Worm (Caenorhabditis elegans) whole organism, young adult: ENCODE results near the gene bet-2.

Experiments used
- B0019.2 ChIP-seq: fragments of 200-800 bp; sonication (Bioruptor generic); conservative IDR thresholded peaks from 2 replicates; pipeline ENCODE4 v1.3.6; 2022; ENCODE audit warnings: missing genetic modification reagents, missing genetic modification characterization, missing compliant biosample characterization
- F57A8.1 ChIP-seq: fragments of 200-800 bp; sonication (Bioruptor generic); optimal IDR thresholded peaks from 2 replicates; lab custom pipeline; 2018; ENCODE audit warnings: mild to moderate bottlenecking, missing genetic modification characterization, moderate library complexity, missing compliant biosample characterization
- F57C9.4 ChIP-seq: sonication (generic microtip); optimal IDR thresholded peaks from 2 replicates; lab custom pipeline; 2017; ENCODE audit warnings: mild to moderate bottlenecking, missing genetic modification characterization, missing compliant biosample characterization
- K11D2.4 ChIP-seq: fragments of 200-800 bp; sonication (Bioruptor generic); IDR thresholded peaks from 2 replicates; pipeline ENCODE4 v1.3.6; 2022; ENCODE audit warnings: missing genetic modification reagents, missing genetic modification characterization, missing compliant biosample characterization
- K12H6.12 ChIP-seq: fragments of 200-800 bp; sonication (Bioruptor generic); optimal IDR thresholded peaks from 2 replicates; lab custom pipeline; 2018; ENCODE audit warnings: mild to moderate bottlenecking, missing genetic modification characterization, missing compliant biosample characterization
- Y53F4B.3 ChIP-seq: fragments of 200-800 bp; sonication (Bioruptor generic); IDR thresholded peaks from 2 replicates; pipeline ENCODE4 v1.3.6; 2022; ENCODE audit warnings: missing genetic modification reagents, missing genetic modification characterization, missing compliant biosample characterization
- Y67H2A.10 ChIP-seq: fragments of 200-800 bp; sonication (Bioruptor generic); conservative IDR thresholded peaks from 2 replicates; pipeline ENCODE4 v1.3.6; 2022; ENCODE audit warnings: missing genetic modification reagents, missing genetic modification characterization, missing compliant biosample characterization
- Y95B8A.8 ChIP-seq: fragments of 200-800 bp; sonication (Bioruptor generic); IDR thresholded peaks from 2 replicates; pipeline ENCODE4 v1.3.6; 2022; ENCODE audit warnings: missing genetic modification reagents, missing genetic modification characterization, missing compliant biosample characterization
- ZK185.1 ChIP-seq: sonication (generic microtip); optimal IDR thresholded peaks from 2 replicates; lab custom pipeline; 2016; ENCODE audit warnings: mild to moderate bottlenecking, missing genetic modification characterization, missing compliant biosample characterization; ENCODE audit not compliant: poor library complexity, severe bottlenecking
- aptf-2 ChIP-seq: fragments of 200-800 bp; sonication (Bioruptor generic); conservative IDR thresholded peaks from 2 replicates; pipeline ENCODE4 v1.3.6; 2022; ENCODE audit warnings: missing genetic modification reagents, missing genetic modification characterization, missing compliant biosample characterization
- ceh-27 ChIP-seq: fragments of 200-800 bp; sonication (Bioruptor generic); optimal IDR thresholded peaks from 2 replicates; lab custom pipeline; 2018; ENCODE audit warnings: mild to moderate bottlenecking, missing genetic modification characterization, moderate library complexity, missing compliant biosample characterization
- chd-7 ChIP-seq: sonication (generic microtip); optimal IDR thresholded peaks from 2 replicates; lab custom pipeline; 2016; ENCODE audit warnings: mild to moderate bottlenecking, missing genetic modification characterization, moderate library complexity, missing compliant biosample characterization
- die-1 ChIP-seq: sonication (generic microtip); optimal IDR thresholded peaks from 2 replicates; lab custom pipeline; 2016; ENCODE audit warnings: missing genotype, mild to moderate bottlenecking, missing genetic modification characterization, missing compliant biosample characterization
- dox-1 ChIP-seq: fragments of 200-800 bp; sonication (Bioruptor generic); IDR thresholded peaks from 2 replicates; pipeline ENCODE4 v1.3.6; 2022; ENCODE audit warnings: missing genetic modification reagents, missing genetic modification characterization, missing compliant biosample characterization
- dpff-1 ChIP-seq: sonication (generic microtip); optimal IDR thresholded peaks from 2 replicates; lab custom pipeline; 2017; ENCODE audit warnings: mild to moderate bottlenecking, missing genetic modification characterization, missing compliant biosample characterization
- dpl-1 ChIP-seq: fragments of 150-350 bp; optimal IDR thresholded peaks from 2 replicates; lab custom pipeline; 2014; ENCODE audit warnings: missing biosample characterization, missing genetic modification reagents, missing genetic modification characterization
- egl-44 ChIP-seq: fragments of 200-800 bp; sonication (Bioruptor generic); IDR thresholded peaks from 2 replicates; pipeline ENCODE4 v1.3.6; 2022; ENCODE audit warnings: missing genetic modification reagents, missing genetic modification characterization, missing compliant biosample characterization
- ekl-4 ChIP-seq: fragments of 200-800 bp; sonication (Bioruptor generic); IDR thresholded peaks from 2 replicates; pipeline ENCODE4 v1.3.6; 2022; ENCODE audit warnings: missing genetic modification reagents, missing genetic modification characterization, missing compliant biosample characterization
- fkh-3 ChIP-seq: sonication (generic microtip); optimal IDR thresholded peaks from 2 replicates; lab custom pipeline; 2016; ENCODE audit warnings: mild to moderate bottlenecking, missing genetic modification characterization, missing compliant biosample characterization
- hmg-1.2 ChIP-seq: fragments of 200-800 bp; sonication (Bioruptor generic); IDR thresholded peaks from 2 replicates; pipeline ENCODE4 v1.3.6; 2022; ENCODE audit warnings: missing genetic modification reagents, missing genetic modification characterization, missing compliant biosample characterization
- let-526 ChIP-seq: fragments of 200-800 bp; sonication (Bioruptor generic); IDR thresholded peaks from 2 replicates; pipeline ENCODE4 v1.3.6; 2022; ENCODE audit warnings: missing genetic modification reagents, missing genetic modification characterization, missing compliant biosample characterization
- lin-26 ChIP-seq: fragments of 200-800 bp; sonication (Bioruptor generic); IDR thresholded peaks from 2 replicates; pipeline ENCODE4 v1.3.6; 2022; ENCODE audit warnings: missing genetic modification reagents, missing genetic modification characterization, missing compliant biosample characterization
- lin-35 ChIP-seq, 3 experiments: fragments of 150-350 bp in 2 of 3; sonication (generic microtip) in 1 of 3; optimal IDR thresholded peaks; 2 replicates each; lab custom pipeline; 2014 to 2018; ENCODE audit warnings: missing biosample characterization in 3 of 3, missing genetic modification characterization in 3 of 3, missing genetic modification reagents in 3 of 3
- lir-1 ChIP-seq: fragments of 200-800 bp; sonication (Bioruptor generic); conservative IDR thresholded peaks from 2 replicates; pipeline ENCODE4 v1.3.6; 2022; ENCODE audit warnings: missing genetic modification reagents, missing genetic modification characterization, missing compliant biosample characterization
- madf-10 ChIP-seq: sonication (generic microtip); optimal IDR thresholded peaks from 2 replicates; lab custom pipeline; 2016; ENCODE audit warnings: mild to moderate bottlenecking, missing genetic modification characterization, missing compliant biosample characterization
- madf-3 ChIP-seq: fragments of 200-800 bp; sonication (Bioruptor generic); IDR thresholded peaks from 2 replicates; pipeline ENCODE4 v1.3.6; 2022; ENCODE audit warnings: missing genetic modification reagents, missing genetic modification characterization, missing compliant biosample characterization
- nhr-179 ChIP-seq: sonication (generic microtip); optimal IDR thresholded peaks from 2 replicates; lab custom pipeline; 2016; ENCODE audit warnings: mild to moderate bottlenecking, missing genetic modification characterization, missing compliant biosample characterization
- nhr-80 ChIP-seq: sonication (generic microtip); optimal IDR thresholded peaks from 2 replicates; lab custom pipeline; 2016; ENCODE audit warnings: missing genetic modification characterization, missing compliant biosample characterization
- pbrm-1 ChIP-seq: fragments of 200-800 bp; sonication (Bioruptor generic); IDR thresholded peaks from 2 replicates; pipeline ENCODE4 v1.3.6; 2022; ENCODE audit warnings: missing genetic modification reagents, missing genetic modification characterization, missing compliant biosample characterization
- rec-8 ChIP-seq, 2 experiments: sonication (generic microtip); optimal IDR thresholded peaks; 2 replicates each; lab custom pipeline; 2016; ENCODE audit warnings: mild to moderate bottlenecking in 2 of 2, missing genetic modification characterization in 2 of 2, missing genetic modification reagents in 2 of 2, missing genotype in 2 of 2, missing biosample characterization in 1 of 2, missing compliant biosample characterization in 1 of 2, moderate library complexity in 1 of 2
- repo-1 ChIP-seq: sonication (generic microtip); optimal IDR thresholded peaks from 2 replicates; lab custom pipeline; 2017; ENCODE audit warnings: mild to moderate bottlenecking, missing genetic modification characterization, missing compliant biosample characterization
- sdz-38 ChIP-seq: sonication (generic microtip); optimal IDR thresholded peaks from 2 replicates; lab custom pipeline; 2016; ENCODE audit warnings: missing genotype, missing genetic modification characterization, missing compliant biosample characterization
- snpc-1.1 ChIP-seq: sonication (generic microtip); optimal IDR thresholded peaks from 2 replicates; lab custom pipeline; 2017; ENCODE audit warnings: missing genetic modification characterization, mild to moderate bottlenecking, missing compliant biosample characterization, antibody characterized with exemption, moderate library complexity, missing genotype, missing genetic modification reagents; ENCODE audit not compliant: insufficient read depth
- snpc-3.4 ChIP-seq: sonication (generic microtip); optimal IDR thresholded peaks from 2 replicates; lab custom pipeline; 2017; ENCODE audit warnings: missing genetic modification characterization, mild to moderate bottlenecking, missing compliant biosample characterization, antibody characterized with exemption, moderate library complexity, missing genotype, missing genetic modification reagents
- snpc-4 ChIP-seq, 5 experiments: fragments of 150-350 bp in 1 of 5; sonication (generic microtip) in 4 of 5; optimal IDR thresholded peaks; 2 replicates each; lab custom pipeline; 2014 to 2018; ENCODE audit warnings: missing genetic modification characterization in 5 of 5, missing biosample characterization in 3 of 5, antibody characterized with exemption in 2 of 5, mild to moderate bottlenecking in 2 of 5, missing compliant biosample characterization in 2 of 5, missing genotype in 2 of 5, moderate library complexity in 2 of 5, missing genetic modification reagents in 1 of 5
- somi-1 ChIP-seq: fragments of 200-800 bp; sonication (Bioruptor generic); optimal IDR thresholded peaks from 2 replicates; lab custom pipeline; 2018; ENCODE audit warnings: mild to moderate bottlenecking, missing genetic modification characterization, missing compliant biosample characterization
- sptf-2 ChIP-seq: fragments of 200-800 bp; sonication (Bioruptor generic); optimal IDR thresholded peaks from 2 replicates; lab custom pipeline; 2018; ENCODE audit warnings: mild to moderate bottlenecking, missing genetic modification characterization, missing compliant biosample characterization
- tlf-1 ChIP-seq: fragments of 200-800 bp; sonication (Bioruptor generic); optimal IDR thresholded peaks from 2 replicates; lab custom pipeline; 2018; ENCODE audit warnings: mild to moderate bottlenecking, missing genetic modification characterization, missing compliant biosample characterization
- unc-62 ChIP-seq: fragments of 150-350 bp; optimal IDR thresholded peaks from 2 replicates; lab custom pipeline; 2014; ENCODE audit warnings: missing biosample characterization, missing genetic modification reagents, missing genetic modification characterization
- zfh-2 ChIP-seq: fragments of 200-800 bp; sonication (Bioruptor generic); conservative IDR thresholded peaks from 2 replicates; pipeline ENCODE4 v1.3.6; 2022; ENCODE audit warnings: missing genetic modification reagents, missing genetic modification characterization, missing compliant biosample characterization
- zim-3 ChIP-seq: sonication (generic microtip); optimal IDR thresholded peaks from 2 replicates; lab custom pipeline; 2017; ENCODE audit warnings: mild to moderate bottlenecking, missing genetic modification characterization, moderate library complexity, missing compliant biosample characterization
- ztf-18 ChIP-seq: sonication (generic microtip); optimal IDR thresholded peaks from 2 replicates; lab custom pipeline; 2016; ENCODE audit warnings: missing genotype, mild to moderate bottlenecking, missing genetic modification characterization, missing compliant biosample characterization
- ztf-3 ChIP-seq: fragments of 200-800 bp; sonication (Bioruptor generic); optimal IDR thresholded peaks from 2 replicates; lab custom pipeline; 2018; ENCODE audit warnings: mild to moderate bottlenecking, missing genetic modification characterization, missing compliant biosample characterization
- ztf-6 ChIP-seq: fragments of 200-800 bp; sonication (Bioruptor generic); IDR thresholded peaks from 2 replicates; pipeline ENCODE4 v1.3.6; 2022; ENCODE audit warnings: missing genetic modification reagents, missing genetic modification characterization, missing compliant biosample characterization

bet-2 gene

DNA sequence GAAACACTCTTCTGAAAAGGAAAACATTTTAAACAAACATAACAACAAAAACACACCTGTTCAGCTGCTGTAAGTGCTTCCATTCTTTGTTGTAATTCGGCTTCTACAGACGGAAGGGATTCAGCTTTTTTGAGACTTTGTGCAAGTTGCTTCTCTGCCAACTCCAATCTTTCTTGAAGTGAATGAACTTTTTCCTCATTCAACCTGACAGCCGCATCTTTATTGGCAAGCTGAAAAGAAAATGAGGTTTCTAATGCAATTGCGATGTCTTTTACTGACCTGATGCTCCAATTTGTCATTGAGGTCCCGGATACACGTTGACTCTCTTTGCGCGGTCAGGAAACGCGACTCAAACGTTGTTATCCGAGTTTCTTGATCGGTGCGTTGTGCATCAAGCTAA lies 16.0 kb upstream of the bet-2 start:
- no peak for TF ChIP-seq snpc-3.4 (tag; lab: Kevin White, UChicago)
- TF ChIP-seq ztf-3, result no peak
- no peak for TF ChIP-seq nhr-179 (tag; lab: Kevin White, UChicago)
- no peak for TF ChIP-seq dpl-1 (GFP tag; lab: Kevin White, UChicago)
- no peak for TF ChIP-seq ceh-27 (GFP tag; lab: Kevin White, UChicago)
- no peak for TF ChIP-seq F57C9.4
- no peak for TF ChIP-seq snpc-1.1 (tag; lab: Kevin White, UChicago)
- no peak for TF ChIP-seq tlf-1
- TF ChIP-seq sdz-38 (tag; lab: Kevin White, UChicago), result no peak
- no peak for TF ChIP-seq egl-44 (GFP tag; lab: Robert Waterston, UW)
- no peak for TF ChIP-seq ztf-18
- TF ChIP-seq K11D2.4 (GFP tag; lab: Robert Waterston, UW), result no peak
- TF ChIP-seq B0019.2 (GFP tag; lab: Robert Waterston, UW), result no peak
- no peak for TF ChIP-seq fkh-3
- TF ChIP-seq ztf-6 (GFP tag; lab: Robert Waterston, UW), result no peak
- TF ChIP-seq rec-8 (tag; optimal IDR thresholded peaks at IDR 0.05; lab: Kevin White, UChicago), result no peak
- TF ChIP-seq ZK185.1 (tag; lab: Kevin White, UChicago), result no peak
- TF ChIP-seq Y53F4B.3 (GFP tag; lab: Robert Waterston, UW), result no peak
- no peak for TF ChIP-seq repo-1 (tag; lab: Kevin White, UChicago)
- TF ChIP-seq F57A8.1 (GFP tag; lab: Kevin White, UChicago), result no peak

DNA sequence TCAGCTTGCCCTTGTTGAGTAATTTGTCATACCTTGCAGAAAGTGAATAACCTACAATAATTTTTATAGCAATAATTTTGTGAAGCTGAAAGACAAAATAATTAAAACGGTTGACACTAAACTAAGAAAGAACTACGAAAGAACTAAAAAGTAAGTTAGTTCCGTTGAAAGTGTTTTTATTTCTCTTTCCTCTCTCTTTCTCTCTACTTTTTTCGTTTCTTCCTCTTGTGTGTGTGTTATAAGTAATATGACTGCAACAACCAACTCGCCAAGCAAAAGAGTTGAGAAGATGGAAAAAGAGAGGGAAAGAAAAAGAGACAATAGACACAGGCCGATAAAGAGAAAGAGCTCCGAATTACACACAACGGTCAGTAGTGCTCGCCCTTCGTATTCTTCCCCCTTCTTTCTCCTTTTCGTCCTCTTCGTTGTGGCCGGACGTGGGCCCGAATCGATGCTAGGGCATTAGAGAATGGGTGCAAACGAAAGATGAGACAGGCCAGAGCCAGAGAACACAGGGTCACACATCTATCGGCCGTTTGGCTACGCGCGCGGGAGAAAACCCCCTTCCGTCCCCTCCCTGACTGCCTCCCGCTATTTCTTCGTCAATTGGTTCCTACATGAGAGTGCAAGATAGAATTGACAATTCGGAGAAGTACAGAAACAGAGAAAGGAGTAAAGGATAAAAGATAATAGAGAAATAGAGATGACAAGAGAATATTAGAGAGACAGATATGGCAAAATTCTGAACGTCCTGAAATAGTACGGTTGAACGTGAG lies 13.7 kb upstream of the bet-2 start, which contains the start of gene syd-2:
syd-2 (minus strand) TSS at position 51 of the 776 bp plus-strand sequence.
- TF ChIP-seq K12H6.12, result peak; percentile 88
- 0 out of 2 replicates have a peak, but pooled peaks have one; percentile 19 for TF ChIP-seq let-526 (GFP tag; lab: Robert Waterston, UW)
- TF ChIP-seq lir-1, result 0 out of 2 replicates have a peak, but pooled peaks have one; percentile 32
- no peak for TF ChIP-seq Y67H2A.10 (GFP tag; lab: Robert Waterston, UW)
- TF ChIP-seq pbrm-1 (GFP tag; lab: Robert Waterston, UW), result peak; percentile 32; the same call in 1 of the 2 replicates
- peak; percentile 39; the same call in 1 of the 2 replicates for TF ChIP-seq hmg-1.2 (GFP tag; lab: Robert Waterston, UW)
- TF ChIP-seq aptf-2 (GFP tag; lab: Robert Waterston, UW), result no peak
- peak; percentile 35; the same call in 1 of the 2 replicates for TF ChIP-seq K11D2.4 (GFP tag; lab: Robert Waterston, UW)
- 0 out of 2 replicates have a peak, but pooled peaks have one; percentile 20 for TF ChIP-seq ekl-4
- no peak for TF ChIP-seq unc-62
- peak; percentile 5 for TF ChIP-seq ztf-18
- TF ChIP-seq zfh-2 (GFP tag; lab: Robert Waterston, UW), result peak; percentile 98
- TF ChIP-seq somi-1 (GFP tag; lab: Kevin White, UChicago), result peak; percentile 75
- peak; percentile 77 for TF ChIP-seq dox-1
- TF ChIP-seq chd-7 (tag; lab: Kevin White, UChicago), result peak; percentile 55
- TF ChIP-seq lin-26 (GFP tag; lab: Robert Waterston, UW), result peak; percentile 9; the same call in 1 of the 2 replicates
- TF ChIP-seq Y95B8A.8, result no peak
- TF ChIP-seq die-1, result peak; percentile 22
- TF ChIP-seq snpc-3.4 (tag; lab: Kevin White, UChicago), result no peak
- no peak for TF ChIP-seq sdz-38 (tag; lab: Kevin White, UChicago)
- TF ChIP-seq snpc-4 (GFP tag; optimal IDR thresholded peaks at IDR 0.05; lab: Kevin White, UChicago), result peak; percentile 46
- peak in 2 of 4 experiments; percentile 14 to 21 for TF ChIP-seq snpc-4 (tag; optimal IDR thresholded peaks at IDR 0.05; lab: Kevin White, UChicago)
- TF ChIP-seq madf-3 (GFP tag; lab: Robert Waterston, UW), result 0 out of 2 replicates have a peak, but pooled peaks have one; percentile 66
- peak in 1 of 3 experiments; percentile 11 for TF ChIP-seq lin-35 (GFP tag; optimal IDR thresholded peaks at IDR 0.05; lab: Kevin White, UChicago)
- no peak for TF ChIP-seq rec-8 (tag; optimal IDR thresholded peaks at IDR 0.05; lab: Kevin White, UChicago)
- peak; percentile 81 for TF ChIP-seq nhr-80 (tag; lab: Kevin White, UChicago)
- no peak for TF ChIP-seq zim-3 (tag; lab: Kevin White, UChicago)
- no peak for TF ChIP-seq dpff-1 (tag; lab: Kevin White, UChicago)
- peak; percentile 56 for TF ChIP-seq ceh-27 (GFP tag; lab: Kevin White, UChicago)
- TF ChIP-seq madf-10 (tag; lab: Kevin White, UChicago), result peak; percentile 16
- no peak for TF ChIP-seq sptf-2 (GFP tag; lab: Kevin White, UChicago)
